Worm (Caenorhabditis elegans) whole organism, dauer: ENCODE results near the gene F44E2.3.
A peak's percentile ranks its signal among the peaks of the same experiment; 100 is the strongest.

Source experiments
- unc-62 ChIP-seq: sonication (generic microtip); optimal IDR thresholded peaks from 2 replicates; lab custom pipeline; 2017; ENCODE audit warnings: missing biosample characterization, missing genetic modification reagents, missing genetic modification characterization

The F44E2.3 gene

ce11 chrIII:8845114-8845513, 16.0 kb upstream of the F44E2.3 start, which contains the start of gene F44E2.6:
Gene F44E2.6, minus strand, starts transcription at chrIII:8845214.
- no peak for TF ChIP-seq unc-62

- no peak for TF ChIP-seq unc-62
Observed at ce11 chrIII:8844137-8844536, 15.0 kb upstream of the F44E2.3 start.

ce11 chrIII:8839813-8840212, 10.7 kb upstream of the F44E2.3 start:
- no peak for TF ChIP-seq unc-62

- TF ChIP-seq unc-62, result no peak
Observed at ce11 chrIII:8838075-8838474, 9.0 kb upstream of the F44E2.3 start, which contains the start of gene F44E2.4. Gene F44E2.4, minus strand, starts transcription at chrIII:8838424.

ce11 chrIII:8831059-8831750, 2.1 kb upstream of the F44E2.3 start, which contains the start of gene F44E2.10:
Gene F44E2.10, minus strand, starts transcription at chrIII:8831109.
- no peak for TF ChIP-seq unc-62

ce11 chrIII:8827128-8827527, 2.0 kb downstream of the F44E2.3 start, which contains the start of gene F54F2.9:
Gene F54F2.9, minus strand, starts transcription at chrIII:8827228.
- TF ChIP-seq unc-62, result no peak

ce11 chrIII:8824556-8824955, 4.5 kb downstream of the F44E2.3 start:
- TF ChIP-seq unc-62, result no peak

ce11 chrIII:8818599-8818998, 10.5 kb downstream of the F44E2.3 start, which contains the start of gene pat-2:
Gene pat-2, plus strand, starts transcription at chrIII:8818899.
- TF ChIP-seq unc-62, result no peak

- no peak for TF ChIP-seq unc-62
Observed at ce11 chrIII:8815699-8816098, 13.4 kb downstream of the F44E2.3 start.

- TF ChIP-seq unc-62, result no peak
Observed at ce11 chrIII:8811111-8811510, 18.0 kb downstream of the F44E2.3 start.

- no peak for TF ChIP-seq unc-62
Observed at ce11 chrIII:8809245-8809971, 19.7 kb downstream of the F44E2.3 start, which contains the start of gene prx-19. Gene prx-19, minus strand, starts transcription at chrIII:8809295.

- no peak for TF ChIP-seq unc-62
Observed at ce11 chrIII:8807246-8807645, 21.9 kb downstream of the F44E2.3 start, which contains the start of gene F54F2.7. Gene F54F2.7, minus strand, starts transcription at chrIII:8807346.

ce11 chrIII:8805815-8806214, 23.3 kb downstream of the F44E2.3 start:
- no peak for TF ChIP-seq unc-62

- TF ChIP-seq unc-62, result peak; percentile 14
Observed at ce11 chrIII:8801864-8802818, 27.0 kb downstream of the F44E2.3 start.

- no peak for TF ChIP-seq unc-62
Observed at ce11 chrIII:8801352-8801863, 27.7 kb downstream of the F44E2.3 start.

- no peak for TF ChIP-seq unc-62
Observed at ce11 chrIII:8800796-8801083, 28.4 kb downstream of the F44E2.3 start.
